Worm (Caenorhabditis elegans) whole organism, young adult: ENCODE data around the gene srbc-23.

Experiments
- B0019.2 ChIP-seq: fragments of 200-800 bp; sonication (Bioruptor generic); conservative IDR thresholded peaks from 2 replicates; pipeline ENCODE4 v1.3.6; 2022; ENCODE audit warnings: missing genetic modification reagents, missing genetic modification characterization, missing compliant biosample characterization
- F10E7.11 ChIP-seq: sonication (generic microtip); optimal IDR thresholded peaks from 2 replicates; lab custom pipeline; 2017; ENCODE audit warnings: mild to moderate bottlenecking, missing genetic modification characterization, moderate library complexity, missing compliant biosample characterization
- F22D6.2 ChIP-seq: sonication (generic microtip); optimal IDR thresholded peaks from 2 replicates; lab custom pipeline; 2016; ENCODE audit warnings: mild to moderate bottlenecking, missing genetic modification characterization, missing compliant biosample characterization
- F33H1.4 ChIP-seq: fragments of 200-800 bp; sonication (Bioruptor generic); IDR thresholded peaks from 2 replicates; pipeline ENCODE4 v1.3.6; 2022; ENCODE audit warnings: missing genetic modification reagents, missing genetic modification characterization, missing compliant biosample characterization
- F37B4.10 ChIP-seq: fragments of 200-800 bp; sonication (Bioruptor generic); IDR thresholded peaks from 2 replicates; pipeline ENCODE4 v1.3.6; 2022; ENCODE audit warnings: missing genetic modification characterization, missing compliant biosample characterization
- K12H6.12 ChIP-seq: fragments of 200-800 bp; sonication (Bioruptor generic); optimal IDR thresholded peaks from 2 replicates; lab custom pipeline; 2018; ENCODE audit warnings: mild to moderate bottlenecking, missing genetic modification characterization, missing compliant biosample characterization
- T26A5.8 ChIP-seq: sonication (generic microtip); optimal IDR thresholded peaks from 2 replicates; lab custom pipeline; 2016; ENCODE audit warnings: missing genetic modification characterization, missing compliant biosample characterization
- ZK185.1 ChIP-seq: sonication (generic microtip); optimal IDR thresholded peaks from 2 replicates; lab custom pipeline; 2016; ENCODE audit warnings: mild to moderate bottlenecking, missing genetic modification characterization, missing compliant biosample characterization; ENCODE audit not compliant: poor library complexity, severe bottlenecking
- aptf-2 ChIP-seq: fragments of 200-800 bp; sonication (Bioruptor generic); conservative IDR thresholded peaks from 2 replicates; pipeline ENCODE4 v1.3.6; 2022; ENCODE audit warnings: missing genetic modification reagents, missing genetic modification characterization, missing compliant biosample characterization
- aptf-3 ChIP-seq: fragments of 200-800 bp; sonication (Bioruptor generic); IDR thresholded peaks from 2 replicates; pipeline ENCODE4 v1.3.6; 2022; ENCODE audit warnings: missing genetic modification characterization, missing compliant biosample characterization
- bed-2 ChIP-seq: fragments of 200-800 bp; sonication (Bioruptor generic); IDR thresholded peaks from 2 replicates; pipeline ENCODE4 v1.3.6; 2022; ENCODE audit warnings: missing genetic modification reagents, missing genetic modification characterization, missing compliant biosample characterization
- cebp-1 ChIP-seq, 2 experiments: fragments of 200-800 bp in 1 of 2; sonication (Bioruptor generic) in 1 of 2; sonication (generic microtip) in 1 of 2; IDR thresholded peaks in 1 of 2; optimal IDR thresholded peaks in 1 of 2; 2 replicates each; pipeline versions ENCODE4 v1.3.6 to Lab custom; 2017 to 2022; ENCODE audit warnings: missing compliant biosample characterization in 2 of 2, missing genetic modification characterization in 2 of 2, mild to moderate bottlenecking in 1 of 2, missing genetic modification reagents in 1 of 2, moderate library complexity in 1 of 2
- cebp-2 ChIP-seq: fragments of 200-800 bp; sonication (Bioruptor generic); IDR thresholded peaks from 2 replicates; pipeline ENCODE4 v1.3.6; 2022; ENCODE audit warnings: missing genetic modification characterization, missing compliant biosample characterization
- ceh-27 ChIP-seq: fragments of 200-800 bp; sonication (Bioruptor generic); optimal IDR thresholded peaks from 2 replicates; lab custom pipeline; 2018; ENCODE audit warnings: mild to moderate bottlenecking, missing genetic modification characterization, moderate library complexity, missing compliant biosample characterization
- ceh-58 ChIP-seq: fragments of 200-800 bp; sonication (Bioruptor generic); IDR thresholded peaks from 2 replicates; pipeline ENCODE4 v1.3.6; 2022; ENCODE audit warnings: missing genetic modification characterization, missing compliant biosample characterization
- chd-7 ChIP-seq: sonication (generic microtip); optimal IDR thresholded peaks from 2 replicates; lab custom pipeline; 2016; ENCODE audit warnings: mild to moderate bottlenecking, missing genetic modification characterization, moderate library complexity, missing compliant biosample characterization
- dox-1 ChIP-seq: fragments of 200-800 bp; sonication (Bioruptor generic); IDR thresholded peaks from 2 replicates; pipeline ENCODE4 v1.3.6; 2022; ENCODE audit warnings: missing genetic modification reagents, missing genetic modification characterization, missing compliant biosample characterization
- egrh-3 ChIP-seq: fragments of 200-800 bp; sonication (Bioruptor generic); IDR thresholded peaks from 2 replicates; pipeline ENCODE4 v1.3.6; 2022; ENCODE audit warnings: missing genetic modification reagents, missing genetic modification characterization, missing compliant biosample characterization
- ekl-4 ChIP-seq: fragments of 200-800 bp; sonication (Bioruptor generic); IDR thresholded peaks from 2 replicates; pipeline ENCODE4 v1.3.6; 2022; ENCODE audit warnings: missing genetic modification reagents, missing genetic modification characterization, missing compliant biosample characterization
- gei-17 ChIP-seq: fragments of 200-800 bp; sonication (Bioruptor generic); optimal IDR thresholded peaks from 2 replicates; lab custom pipeline; 2018; ENCODE audit warnings: mild to moderate bottlenecking, missing genetic modification characterization, missing compliant biosample characterization
- him-1 ChIP-seq: sonication (generic microtip); optimal IDR thresholded peaks from 2 replicates; lab custom pipeline; 2016; ENCODE audit warnings: missing genotype, missing genetic modification reagents, missing genetic modification characterization, missing compliant biosample characterization
- lin-35 ChIP-seq, 3 experiments: fragments of 150-350 bp in 2 of 3; sonication (generic microtip) in 1 of 3; optimal IDR thresholded peaks; 2 replicates each; lab custom pipeline; 2014 to 2018; ENCODE audit warnings: missing biosample characterization in 3 of 3, missing genetic modification characterization in 3 of 3, missing genetic modification reagents in 3 of 3
- lsl-1 ChIP-seq: fragments of 200-800 bp; sonication (Bioruptor generic); optimal IDR thresholded peaks from 2 replicates; lab custom pipeline; 2018; ENCODE audit warnings: mild to moderate bottlenecking, missing genetic modification characterization, moderate library complexity, missing compliant biosample characterization
- madf-8 ChIP-seq: fragments of 200-800 bp; sonication (Bioruptor generic); conservative IDR thresholded peaks from 2 replicates; pipeline ENCODE4 v1.3.6; 2022; ENCODE audit warnings: missing genetic modification reagents, missing genetic modification characterization, missing compliant biosample characterization
- mcd-1 ChIP-seq: fragments of 200-800 bp; sonication (Bioruptor generic); IDR thresholded peaks from 2 replicates; pipeline ENCODE4 v1.3.6; 2022; ENCODE audit warnings: missing genetic modification reagents, missing genetic modification characterization, missing compliant biosample characterization
- mel-28 ChIP-seq: sonication (generic microtip); optimal IDR thresholded peaks from 2 replicates; lab custom pipeline; 2016; ENCODE audit warnings: borderline replicate concordance, mild to moderate bottlenecking, missing genetic modification characterization, missing compliant biosample characterization
- mxl-1 ChIP-seq: sonication (generic microtip); optimal IDR thresholded peaks from 2 replicates; lab custom pipeline; 2016; ENCODE audit warnings: missing genetic modification characterization, missing compliant biosample characterization
- nfya-1 ChIP-seq: sonication (generic microtip); optimal IDR thresholded peaks from 2 replicates; lab custom pipeline; 2017; ENCODE audit warnings: antibody characterized with exemption, missing compliant biosample characterization, missing genetic modification characterization, borderline replicate concordance; ENCODE audit not compliant: insufficient read depth
- nhr-27 ChIP-seq: fragments of 200-800 bp; sonication (Bioruptor generic); optimal IDR thresholded peaks from 2 replicates; lab custom pipeline; 2018; ENCODE audit warnings: mild to moderate bottlenecking, missing genetic modification characterization, moderate library complexity, missing compliant biosample characterization
- nhr-80 ChIP-seq: sonication (generic microtip); optimal IDR thresholded peaks from 2 replicates; lab custom pipeline; 2016; ENCODE audit warnings: missing genetic modification characterization, missing compliant biosample characterization
- nhr-90 ChIP-seq: sonication (generic microtip); optimal IDR thresholded peaks from 2 replicates; lab custom pipeline; 2016; ENCODE audit warnings: missing genotype, mild to moderate bottlenecking, missing genetic modification characterization, missing compliant biosample characterization
- rec-8 ChIP-seq, 2 experiments: sonication (generic microtip); optimal IDR thresholded peaks; 2 replicates each; lab custom pipeline; 2016; ENCODE audit warnings: mild to moderate bottlenecking in 2 of 2, missing genetic modification characterization in 2 of 2, missing genetic modification reagents in 2 of 2, missing genotype in 2 of 2, missing biosample characterization in 1 of 2, missing compliant biosample characterization in 1 of 2, moderate library complexity in 1 of 2
- repo-1 ChIP-seq: sonication (generic microtip); optimal IDR thresholded peaks from 2 replicates; lab custom pipeline; 2017; ENCODE audit warnings: mild to moderate bottlenecking, missing genetic modification characterization, missing compliant biosample characterization
- sdz-38 ChIP-seq: sonication (generic microtip); optimal IDR thresholded peaks from 2 replicates; lab custom pipeline; 2016; ENCODE audit warnings: missing genotype, missing genetic modification characterization, missing compliant biosample characterization
- sea-2 ChIP-seq: fragments of 200-800 bp; sonication (Bioruptor generic); IDR thresholded peaks from 2 replicates; pipeline ENCODE4 v1.3.6; 2022; ENCODE audit warnings: missing genetic modification characterization, missing compliant biosample characterization
- snpc-1.3 ChIP-seq: sonication (generic microtip); optimal IDR thresholded peaks from 2 replicates; lab custom pipeline; 2017; ENCODE audit warnings: missing genetic modification characterization, mild to moderate bottlenecking, missing compliant biosample characterization, antibody characterized with exemption, moderate library complexity, missing genotype, missing genetic modification reagents; ENCODE audit not compliant: insufficient read depth
- snpc-4 ChIP-seq, 5 experiments: fragments of 150-350 bp in 1 of 5; sonication (generic microtip) in 4 of 5; optimal IDR thresholded peaks; 2 replicates each; lab custom pipeline; 2014 to 2018; ENCODE audit warnings: missing genetic modification characterization in 5 of 5, missing biosample characterization in 3 of 5, antibody characterized with exemption in 2 of 5, mild to moderate bottlenecking in 2 of 5, missing compliant biosample characterization in 2 of 5, missing genotype in 2 of 5, moderate library complexity in 2 of 5, missing genetic modification reagents in 1 of 5
- sptf-2 ChIP-seq: fragments of 200-800 bp; sonication (Bioruptor generic); optimal IDR thresholded peaks from 2 replicates; lab custom pipeline; 2018; ENCODE audit warnings: mild to moderate bottlenecking, missing genetic modification characterization, missing compliant biosample characterization
- tbp1 ChIP-seq: fragments of 200-800 bp; sonication (Bioruptor generic); optimal IDR thresholded peaks from 2 replicates; lab custom pipeline; 2018; ENCODE audit warnings: mild to moderate bottlenecking, missing genetic modification characterization, missing compliant biosample characterization
- tlf-1 ChIP-seq: fragments of 200-800 bp; sonication (Bioruptor generic); optimal IDR thresholded peaks from 2 replicates; lab custom pipeline; 2018; ENCODE audit warnings: mild to moderate bottlenecking, missing genetic modification characterization, missing compliant biosample characterization
- unc-62 ChIP-seq: fragments of 150-350 bp; optimal IDR thresholded peaks from 2 replicates; lab custom pipeline; 2014; ENCODE audit warnings: missing biosample characterization, missing genetic modification reagents, missing genetic modification characterization
- zfh-2 ChIP-seq: fragments of 200-800 bp; sonication (Bioruptor generic); conservative IDR thresholded peaks from 2 replicates; pipeline ENCODE4 v1.3.6; 2022; ENCODE audit warnings: missing genetic modification reagents, missing genetic modification characterization, missing compliant biosample characterization
- ztf-22 ChIP-seq: fragments of 200-800 bp; sonication (Bioruptor generic); optimal IDR thresholded peaks from 2 replicates; lab custom pipeline; 2018; ENCODE audit warnings: mild to moderate bottlenecking, missing genetic modification characterization, moderate library complexity, missing compliant biosample characterization
- ztf-25 ChIP-seq: fragments of 200-800 bp; sonication (Bioruptor generic); IDR thresholded peaks from 2 replicates; pipeline ENCODE4 v1.3.6; 2022; ENCODE audit warnings: missing genetic modification reagents, missing genetic modification characterization, missing compliant biosample characterization

Gene srbc-23

ce11 chrV:2134340-2134739 is 19.0 kb upstream of the srbc-23 start:
- TF ChIP-seq mcd-1 (GFP tag; lab: Robert Waterston, UW) (no peak), lin-35 (GFP tag; optimal IDR thresholded peaks at IDR 0.05; lab: Kevin White, UChicago) (peak in 1 of 3 experiments; percentile 9)

DNA sequence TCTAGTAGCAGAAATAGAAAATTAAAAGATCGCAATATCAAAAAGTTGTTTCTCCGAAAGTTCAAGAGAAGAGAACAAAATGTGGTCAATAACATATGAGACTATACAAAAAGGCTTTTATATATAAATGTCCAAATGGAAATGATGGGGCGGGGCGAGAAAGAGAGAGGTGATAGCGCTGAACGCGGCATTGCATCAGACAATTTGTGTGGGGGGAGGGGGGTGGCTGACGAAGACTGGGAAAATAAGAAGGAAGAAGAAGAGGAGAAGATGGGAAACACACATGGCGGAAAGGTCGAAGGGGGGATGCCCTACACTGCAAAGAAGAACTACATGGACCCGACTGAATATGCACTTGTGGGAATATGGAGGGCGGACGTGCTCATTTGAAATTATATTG is 18.1 kb upstream of the srbc-23 start:
- no peak for TF ChIP-seq mel-28
- TF ChIP-seq repo-1 (tag; lab: Kevin White, UChicago) = no peak
- no peak for TF ChIP-seq ekl-4 (GFP tag; lab: Robert Waterston, UW)
- TF ChIP-seq unc-62 (GFP tag; lab: Kevin White, UChicago) = no peak
- no peak for TF ChIP-seq sptf-2 (GFP tag; lab: Kevin White, UChicago)
- TF ChIP-seq mcd-1 (GFP tag; lab: Robert Waterston, UW) = no peak
- no peak for TF ChIP-seq cebp-2 (GFP tag; lab: Robert Waterston, UW)
- TF ChIP-seq ztf-25 (GFP tag; lab: Robert Waterston, UW) = no peak
- TF ChIP-seq lsl-1 (GFP tag; lab: Kevin White, UChicago) = no peak
- no peak for TF ChIP-seq aptf-2
- TF ChIP-seq zfh-2 (GFP tag; lab: Robert Waterston, UW) = no peak; the same call in 1 of the 2 replicates
- TF ChIP-seq nfya-1 (tag; lab: Kevin White, UChicago) = no peak
- peak in 1 of 3 experiments; percentile 16 for TF ChIP-seq lin-35 (GFP tag; optimal IDR thresholded peaks at IDR 0.05; lab: Kevin White, UChicago)
- TF ChIP-seq chd-7 (tag; lab: Kevin White, UChicago) = no peak
- no peak for TF ChIP-seq snpc-4 (GFP tag; optimal IDR thresholded peaks at IDR 0.05; lab: Kevin White, UChicago)
- no peak for TF ChIP-seq snpc-4 (tag; optimal IDR thresholded peaks at IDR 0.05; lab: Kevin White, UChicago)
- no peak for TF ChIP-seq rec-8 (tag; optimal IDR thresholded peaks at IDR 0.05; lab: Kevin White, UChicago)
- TF ChIP-seq cebp-1 (GFP tag; IDR thresholded peaks at IDR 0.05; lab: Robert Waterston, UW) = no peak
- TF ChIP-seq cebp-1 (tag; optimal IDR thresholded peaks at IDR 0.05; lab: Kevin White, UChicago) = peak; percentile 46
- TF ChIP-seq T26A5.8 (tag; lab: Kevin White, UChicago) = no peak
- TF ChIP-seq B0019.2 (GFP tag; lab: Robert Waterston, UW) = no peak
- TF ChIP-seq sea-2 (GFP tag; lab: Robert Waterston, UW) = no peak
- no peak for TF ChIP-seq tlf-1 (GFP tag; lab: Kevin White, UChicago)
- peak; percentile 25 for TF ChIP-seq K12H6.12 (tag; lab: Kevin White, UChicago)
- TF ChIP-seq nhr-80 (tag; lab: Kevin White, UChicago) = peak; percentile 36
- TF ChIP-seq aptf-3 (GFP tag; lab: Robert Waterston, UW) = no peak
- TF ChIP-seq F10E7.11 (tag; lab: Kevin White, UChicago) = no peak
- TF ChIP-seq bed-2 (GFP tag; lab: Robert Waterston, UW) = no peak
- TF ChIP-seq egrh-3 (GFP tag; lab: Robert Waterston, UW) = peak; percentile 55
- no peak for TF ChIP-seq madf-8 (GFP tag; lab: Robert Waterston, UW)
- no peak for TF ChIP-seq F37B4.10 (GFP tag; lab: Robert Waterston, UW)
- TF ChIP-seq ceh-27 (GFP tag; lab: Kevin White, UChicago) = no peak
- TF ChIP-seq nhr-27 = no peak
- no peak for TF ChIP-seq ztf-22 (GFP tag; lab: Kevin White, UChicago)
- TF ChIP-seq gei-17 (GFP tag; lab: Kevin White, UChicago) = no peak
- TF ChIP-seq sdz-38 = no peak
- TF ChIP-seq F22D6.2 (tag; lab: Kevin White, UChicago) = no peak
- TF ChIP-seq mxl-1 (tag; lab: Kevin White, UChicago) = no peak
- peak; percentile 49; the same call in 1 of the 2 replicates for TF ChIP-seq dox-1 (GFP tag; lab: Robert Waterston, UW)
- no peak for TF ChIP-seq him-1 (tag; lab: Kevin White, UChicago)
- no peak for TF ChIP-seq nhr-90 (tag; lab: Kevin White, UChicago)
- TF ChIP-seq ceh-58 (GFP tag; lab: Robert Waterston, UW) = no peak
- TF ChIP-seq snpc-1.3 = no peak
- TF ChIP-seq ZK185.1 = no peak
- TF ChIP-seq tbp1 = no peak
- TF ChIP-seq F33H1.4 (GFP tag; lab: Robert Waterston, UW) = no peak
- TF ChIP-seq, all 124 proteins: peak for 6
